Fruit fly (Drosophila melanogaster): Measurements from ENCODE around the gene CG31668.

Gene CG31668

DNA sequence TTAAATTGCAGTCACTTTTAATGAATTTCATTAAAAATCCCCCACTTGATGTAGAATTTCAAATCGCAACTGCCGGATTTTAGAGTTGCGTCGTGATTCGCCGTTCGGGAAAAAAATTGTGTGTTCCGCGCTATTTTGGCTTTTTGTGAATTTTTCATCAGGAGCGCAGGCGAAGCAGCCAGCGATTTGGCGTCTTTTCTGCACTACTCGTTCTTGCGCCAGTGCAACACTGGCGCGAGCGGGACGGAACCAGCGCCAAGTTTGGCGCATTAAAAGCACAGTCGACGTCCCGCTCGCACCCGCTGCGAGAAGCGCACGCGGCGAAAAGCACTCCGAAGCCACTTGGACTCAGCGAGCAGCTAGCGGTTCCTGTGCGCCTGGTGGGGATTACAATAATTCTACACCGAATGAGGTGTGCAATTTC is 12.6 kb downstream of the CG31668 start (continued):
- TF ChIP-seq CG3032 (tag; optimal IDR thresholded peaks at IDR 0.05) (peak; percentile 50), dac (GFP tag; optimal IDR thresholded peaks at IDR 0.05) (no peak), CG15336 (GFP tag; IDR thresholded peaks at IDR 0.05) (no peak), CG11902 (GFP tag; optimal IDR thresholded peaks at IDR 0.05) (no peak), Gug (GFP tag; IDR thresholded peaks at IDR 0.05) (no peak), fd59A (GFP tag; optimal IDR thresholded peaks at IDR 0.05) (peak; percentile 2), Hr38 (GFP tag; optimal IDR thresholded peaks at IDR 0.05) (no peak), salr (GFP tag; optimal IDR thresholded peaks at IDR 0.05) (peak in 1 of 2 experiments; percentile 9), cyc (GFP tag; optimal IDR thresholded peaks at IDR 0.05) (no peak), OdsH (GFP tag; optimal IDR thresholded peaks at IDR 0.05) (no peak), esn (GFP tag; optimal IDR thresholded peaks at IDR 0.05) (peak; percentile 25), Eip75B (GFP tag; optimal IDR thresholded peaks at IDR 0.05) (peak; percentile 63), Sox15 (GFP tag; optimal IDR thresholded peaks at IDR 0.05) (no peak), vri (GFP tag; optimal IDR thresholded peaks at IDR 0.05) (peak; percentile 64), achi (GFP tag; optimal IDR thresholded peaks at IDR 0.05) (peak; percentile 12), Eip93F (GFP tag; optimal IDR thresholded peaks at IDR 0.05) (no peak), net (GFP tag; optimal IDR thresholded peaks at IDR 0.05) (peak; percentile 68), ss (GFP tag; optimal IDR thresholded peaks at IDR 0.05) (peak; percentile 38 to 39), CG32006 (GFP tag; optimal IDR thresholded peaks at IDR 0.05) (peak; percentile 56), CG11294 (GFP tag; IDR thresholded peaks at IDR 0.05) (no peak), Blimp-1 (GFP tag; optimal IDR thresholded peaks at IDR 0.05) (peak; percentile 30), CG6854 (GFP tag; optimal IDR thresholded peaks at IDR 0.05) (peak; percentile 77), CG6808 (GFP tag; optimal IDR thresholded peaks at IDR 0.05) (peak; percentile 50), svp (GFP tag) (peak; percentile 89), Met (GFP tag; optimal IDR thresholded peaks at IDR 0.05) (peak; percentile 61), CG16779 (tag; optimal IDR thresholded peaks at IDR 0.05) (peak; percentile 60), CG8119 (GFP tag; IDR thresholded peaks at IDR 0.05) (no peak), CG10669 (GFP tag; optimal IDR thresholded peaks at IDR 0.05) (peak; percentile 2), Eip78C (GFP tag) (no peak), CG3919 (GFP tag; optimal IDR thresholded peaks at IDR 0.05) (peak; percentile 54), fkh (GFP tag; optimal IDR thresholded peaks at IDR 0.05) (peak; percentile 53), CG6163 (GFP tag; IDR thresholded peaks at IDR 0.05) (no peak), lz (GFP tag; optimal IDR thresholded peaks at IDR 0.05) (peak; percentile 31), CG4318 (GFP tag; optimal IDR thresholded peaks at IDR 0.05) (no peak), eg (GFP tag; IDR thresholded peaks at IDR 0.05) (no peak), CG7368 (GFP tag; optimal IDR thresholded peaks at IDR 0.05) (peak; percentile 56), Ets21C (GFP tag; optimal IDR thresholded peaks at IDR 0.05) (peak; percentile 20), acj6 (GFP tag; optimal IDR thresholded peaks at IDR 0.05) (peak; percentile 9), Hr39 (GFP tag; optimal IDR thresholded peaks at IDR 0.05) (no peak), CG10631 (GFP tag; optimal IDR thresholded peaks at IDR 0.05) (no peak), Lpt (GFP tag; optimal IDR thresholded peaks at IDR 0.05) (peak; percentile 72)

- no peak for TF ChIP-seq cyc (GFP tag; optimal IDR thresholded peaks at IDR 0.05)
- TF ChIP-seq CG1621 (tag; optimal IDR thresholded peaks at IDR 0.05), result peak; percentile 1
- TF ChIP-seq acj6 (GFP tag; optimal IDR thresholded peaks at IDR 0.05), result no peak
- TF ChIP-seq Gug (GFP tag; IDR thresholded peaks at IDR 0.05), result no peak
- TF ChIP-seq fkh (GFP tag; optimal IDR thresholded peaks at IDR 0.05), result no peak
- no peak for TF ChIP-seq esn (GFP tag; optimal IDR thresholded peaks at IDR 0.05)
- TF ChIP-seq CG6792 (GFP tag; optimal IDR thresholded peaks at IDR 0.05), result no peak
- peak; percentile 75 for TF ChIP-seq Sox14 (GFP tag; optimal IDR thresholded peaks at IDR 0.05)
- TF ChIP-seq Sox15 (GFP tag; optimal IDR thresholded peaks at IDR 0.05), result no peak
- no peak for TF ChIP-seq CG6808 (GFP tag; optimal IDR thresholded peaks at IDR 0.05)
- no peak for TF ChIP-seq pdm3 (GFP tag; optimal IDR thresholded peaks at IDR 0.05)
Observed at dm6 chr2L:2192123-2192601, 13.8 kb downstream of the CG31668 start, which contains the start of gene CG10874. Gene CG10874, minus strand, starts transcription at chr2L:2192386.
